Worm (Caenorhabditis elegans) whole organism, L4 larva: ENCODE data around the gene str-228.
A peak's percentile ranks its signal among the peaks of the same experiment; 100 is the strongest.

Experiments
- D1046.2 ChIP-seq: fragments of 200-800 bp; sonication (Bioruptor generic); IDR thresholded peaks from 2 replicates; pipeline ENCODE4 v1.3.6; 2022; ENCODE audit warnings: missing genetic modification characterization, missing compliant biosample characterization
- F10B5.3 ChIP-seq: sonication (generic microtip); optimal IDR thresholded peaks from 2 replicates; lab custom pipeline; 2016; ENCODE audit warnings: mild to moderate bottlenecking, missing genetic modification characterization, missing compliant biosample characterization
- F49E8.2 ChIP-seq: sonication (generic microtip); optimal IDR thresholded peaks from 2 replicates; lab custom pipeline; 2016; ENCODE audit warnings: missing compliant biosample characterization, mild to moderate bottlenecking, missing genetic modification characterization, borderline replicate concordance
- T20F7.1 ChIP-seq: fragments of 200-800 bp; sonication (Bioruptor generic); optimal IDR thresholded peaks from 2 replicates; lab custom pipeline; 2018; ENCODE audit warnings: mild to moderate bottlenecking, missing genetic modification characterization, missing compliant biosample characterization
- Y75B8A.6 ChIP-seq: fragments of 200-800 bp; sonication (Bioruptor generic); IDR thresholded peaks from 2 replicates; pipeline ENCODE4 v1.3.6; 2022; ENCODE audit warnings: missing genetic modification reagents, missing genetic modification characterization, missing compliant biosample characterization
- ZK337.2 ChIP-seq: fragments of 200-800 bp; sonication (Bioruptor generic); IDR thresholded peaks from 2 replicates; pipeline ENCODE4 v1.3.6; 2022; ENCODE audit warnings: missing genetic modification reagents, missing genetic modification characterization, missing compliant biosample characterization
- ZK546.5 ChIP-seq, 2 experiments: sonication (generic microtip); optimal IDR thresholded peaks; 2 replicates each; lab custom pipeline; 2017; ENCODE audit warnings: missing biosample characterization in 2 of 2, missing genetic modification characterization in 2 of 2
- aha-1 ChIP-seq: fragments of 150-350 bp; peaks from one replicate; lab custom pipeline; 2014; ENCODE audit warnings: missing biosample characterization, missing genetic modification characterization
- ceh-32 ChIP-seq: sonication (generic microtip); optimal IDR thresholded peaks from 2 replicates; lab custom pipeline; 2016; ENCODE audit warnings: mild to moderate bottlenecking, missing genetic modification characterization, missing compliant biosample characterization; ENCODE audit not compliant: poor library complexity
- daf-16 ChIP-seq, 3 experiments: sonication (generic microtip); optimal IDR thresholded peaks; 2 replicates each; lab custom pipeline; 2016 to 2017; ENCODE audit warnings: missing genetic modification characterization in 3 of 3, missing genetic modification reagents in 3 of 3, mild to moderate bottlenecking in 2 of 3, missing compliant biosample characterization in 2 of 3, missing biosample characterization in 1 of 3, moderate library complexity in 1 of 3
- daf-19 ChIP-seq: fragments of 200-800 bp; sonication (Bioruptor generic); conservative IDR thresholded peaks from 2 replicates; pipeline ENCODE4 v1.3.6; 2022; ENCODE audit warnings: missing genetic modification characterization, missing compliant biosample characterization
- dmd-8 ChIP-seq: fragments of 200-800 bp; sonication (Bioruptor generic); IDR thresholded peaks from 2 replicates; pipeline ENCODE4 v1.3.6; 2022; ENCODE audit warnings: missing genetic modification characterization, missing compliant biosample characterization
- fkh-10 ChIP-seq: fragments of 150-350 bp; optimal IDR thresholded peaks from 2 replicates; lab custom pipeline; 2014; ENCODE audit warnings: missing biosample characterization, missing genetic modification reagents, missing genetic modification characterization
- hif-1 ChIP-seq, 2 experiments: sonication (generic microtip); optimal IDR thresholded peaks; 2 replicates each; lab custom pipeline; 2016 to 2017; ENCODE audit warnings: missing compliant biosample characterization in 2 of 2, missing genetic modification characterization in 2 of 2, missing genetic modification reagents in 2 of 2, missing genotype in 2 of 2, mild to moderate bottlenecking in 1 of 2
- hlh-30 ChIP-seq: sonication (generic microtip); optimal IDR thresholded peaks from 2 replicates; lab custom pipeline; 2017; ENCODE audit warnings: antibody characterized with exemption, mild to moderate bottlenecking, missing genetic modification characterization, missing compliant biosample characterization; ENCODE audit not compliant: insufficient read depth
- lin-29 ChIP-seq: fragments of 200-800 bp; sonication (Bioruptor generic); IDR thresholded peaks from 2 replicates; pipeline ENCODE4 v1.3.6; 2022; ENCODE audit warnings: missing genetic modification reagents, missing genetic modification characterization, missing compliant biosample characterization
- lsy-2 ChIP-seq, 2 experiments: fragments of 150-350 bp in 1 of 2; sonication (generic microtip) in 1 of 2; optimal IDR thresholded peaks; 2 replicates each; lab custom pipeline; 2014 to 2017; ENCODE audit warnings: missing biosample characterization in 2 of 2, missing genetic modification characterization in 2 of 2
- mdl-1 ChIP-seq, 2 experiments: fragments of 150-350 bp in 1 of 2; sonication (generic microtip) in 1 of 2; optimal IDR thresholded peaks; 2 replicates each; lab custom pipeline; 2014 to 2017; ENCODE audit warnings: missing biosample characterization in 2 of 2, missing genetic modification characterization in 2 of 2
- nhr-102 ChIP-seq: sonication (generic microtip); optimal IDR thresholded peaks from 2 replicates; lab custom pipeline; 2016; ENCODE audit warnings: mild to moderate bottlenecking, missing genetic modification characterization, moderate library complexity, missing compliant biosample characterization
- nhr-11 ChIP-seq: fragments of 150-350 bp; optimal IDR thresholded peaks from 2 replicates; lab custom pipeline; 2014; ENCODE audit warnings: missing biosample characterization, missing genetic modification characterization
- nhr-237 ChIP-seq: sonication (generic microtip); optimal IDR thresholded peaks from 2 replicates; lab custom pipeline; 2017; ENCODE audit warnings: missing biosample characterization, missing genetic modification characterization
- nhr-28 ChIP-seq: fragments of 150-350 bp; optimal IDR thresholded peaks from 2 replicates; lab custom pipeline; 2014; ENCODE audit warnings: missing biosample characterization, missing genetic modification characterization
- nhr-42 ChIP-seq: fragments of 200-800 bp; sonication (Bioruptor generic); IDR thresholded peaks from 2 replicates; pipeline ENCODE4 v1.3.6; 2022; ENCODE audit warnings: missing genetic modification characterization, missing compliant biosample characterization
- nhr-77 ChIP-seq: fragments of 150-350 bp; optimal IDR thresholded peaks from 2 replicates; lab custom pipeline; 2014; ENCODE audit warnings: missing biosample characterization, missing genetic modification characterization
- pha-4 ChIP-seq, 2 experiments: fragments of 150-350 bp in 1 of 2; fragments of 200-800 bp in 1 of 2; sonication (Bioruptor generic) in 1 of 2; IDR thresholded peaks in 1 of 2; optimal IDR thresholded peaks in 1 of 2; 2 replicates each; pipeline versions ENCODE4 v1.3.6 to Lab custom; 2014 to 2022; ENCODE audit warnings: missing genetic modification characterization in 2 of 2, missing genetic modification reagents in 2 of 2, missing biosample characterization in 1 of 2, missing compliant biosample characterization in 1 of 2
- php-3 ChIP-seq: fragments of 200-800 bp; sonication (Bioruptor generic); IDR thresholded peaks from 2 replicates; pipeline ENCODE4 v1.3.6; 2022; ENCODE audit warnings: missing genetic modification reagents, missing genetic modification characterization, missing compliant biosample characterization
- pqm-1 ChIP-seq: sonication (generic microtip); optimal IDR thresholded peaks from 2 replicates; lab custom pipeline; 2017; ENCODE audit warnings: missing biosample characterization, missing genetic modification characterization
- spr-1 ChIP-seq: sonication (generic microtip); optimal IDR thresholded peaks from 2 replicates; lab custom pipeline; 2016; ENCODE audit warnings: mild to moderate bottlenecking, missing genetic modification characterization, missing compliant biosample characterization
- tag-97 ChIP-seq: fragments of 200-800 bp; sonication (Bioruptor generic); IDR thresholded peaks from 2 replicates; pipeline ENCODE4 v1.3.6; 2022; ENCODE audit warnings: missing genetic modification characterization, missing compliant biosample characterization
- unc-130 ChIP-seq: sonication (generic microtip); optimal IDR thresholded peaks from 2 replicates; lab custom pipeline; 2016; ENCODE audit warnings: missing genetic modification reagents, missing genetic modification characterization, missing compliant biosample characterization
- unc-39 ChIP-seq: sonication (generic microtip); optimal IDR thresholded peaks from 2 replicates; lab custom pipeline; 2017; ENCODE audit warnings: missing biosample characterization, missing genetic modification characterization
- unc-62 ChIP-seq, 3 experiments: fragments of 150-350 bp in 1 of 3; sonication (generic microtip); optimal IDR thresholded peaks in 2 of 3; peaks in 1 of 3; 1 replicate in 1 of 3; 2 replicates in 2 of 3; lab custom pipeline; 2014 to 2017; ENCODE audit warnings: missing biosample characterization in 3 of 3, missing genetic modification characterization in 3 of 3, missing genetic modification reagents in 3 of 3, missing genotype in 1 of 3
- zip-2 ChIP-seq: fragments of 150-350 bp; optimal IDR thresholded peaks from 2 replicates; lab custom pipeline; 2014; ENCODE audit warnings: missing biosample characterization, missing genetic modification characterization

Gene str-228

DNA sequence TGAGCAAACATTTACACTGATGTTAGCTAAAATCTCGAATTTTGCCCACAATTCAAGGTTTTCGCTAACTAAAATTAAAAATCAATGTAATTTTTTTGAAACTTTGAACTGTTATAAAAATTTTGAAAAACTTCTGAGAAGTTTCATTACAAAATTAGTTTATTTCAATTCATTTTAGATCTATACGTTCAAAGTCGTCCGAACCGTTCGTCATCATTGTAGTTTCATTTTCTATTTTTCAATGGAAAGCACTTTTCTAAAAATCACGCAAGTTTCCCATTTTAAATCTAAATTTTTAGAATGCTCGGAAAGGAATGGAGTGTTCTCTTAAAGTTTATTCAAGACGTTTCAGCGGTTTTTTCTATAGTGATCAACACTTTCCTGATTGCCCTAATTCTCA is at the start of gene str-228:
Gene str-228 (plus strand): TSS at position 301 of the 400 bp plus-strand sequence.
- TF ChIP-seq lsy-2 (tag; optimal IDR thresholded peaks at IDR 0.05; lab: Kevin White, UChicago): no peak
- TF ChIP-seq D1046.2 (GFP tag; lab: Robert Waterston, UW): no peak
- TF ChIP-seq aha-1: peak; percentile 42
- TF ChIP-seq Y75B8A.6 (GFP tag; lab: Robert Waterston, UW): no peak
- TF ChIP-seq ZK337.2 (GFP tag; lab: Robert Waterston, UW): no peak
- no peak for TF ChIP-seq lin-29 (GFP tag; lab: Robert Waterston, UW)
- TF ChIP-seq nhr-42 (GFP tag; lab: Robert Waterston, UW): no peak
- no peak for TF ChIP-seq pqm-1 (tag; lab: Kevin White, UChicago)

DNA sequence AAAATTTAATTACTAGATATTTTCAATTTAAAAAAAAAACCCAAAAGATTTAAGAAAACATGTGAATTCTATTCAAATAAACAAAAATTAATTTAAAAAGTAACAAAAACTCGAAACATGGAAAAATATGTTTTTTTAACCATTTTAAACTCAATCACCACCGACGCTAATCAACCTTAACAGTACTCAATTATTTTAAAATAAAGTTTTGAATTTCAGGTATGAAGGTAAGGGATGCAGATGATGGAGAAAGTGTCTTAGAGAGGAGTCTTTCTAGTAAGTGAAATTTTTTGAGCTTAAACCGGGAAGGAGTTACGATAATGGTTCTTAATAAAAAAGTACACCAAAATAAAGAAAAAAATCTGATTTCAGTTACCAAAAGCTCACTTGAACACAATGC is 46.5 kb upstream of the str-228 start, which contains the start of gene slc-28.1:
Gene slc-28.1 (plus strand): TSS at position 301 of the 400 bp plus-strand sequence.
- TF ChIP-seq F10B5.3 (tag; lab: Kevin White, UChicago) (no peak), Y75B8A.6 (GFP tag; lab: Robert Waterston, UW) (no peak), unc-39 (no peak), hlh-30 (no peak), pha-4 (GFP tag; IDR thresholded peaks at IDR 0.05; lab: Robert Waterston, UW) (no peak), pha-4 (tag; optimal IDR thresholded peaks at IDR 0.05; lab: Kevin White, UChicago) (no peak), nhr-102 (tag; lab: Kevin White, UChicago) (no peak), nhr-237 (tag; lab: Kevin White, UChicago) (no peak), tag-97 (GFP tag; lab: Robert Waterston, UW) (no peak), fkh-10 (GFP tag; lab: Kevin White, UChicago) (no peak), ceh-32 (tag; lab: Kevin White, UChicago) (no peak), nhr-77 (tag; lab: Kevin White, UChicago) (no peak), mdl-1 (tag; optimal IDR thresholded peaks at IDR 0.05; lab: Kevin White, UChicago) (no peak), dmd-8 (GFP tag; lab: Robert Waterston, UW) (no peak), T20F7.1 (GFP tag; lab: Kevin White, UChicago) (no peak), zip-2 (tag; lab: Kevin White, UChicago) (no peak)

DNA sequence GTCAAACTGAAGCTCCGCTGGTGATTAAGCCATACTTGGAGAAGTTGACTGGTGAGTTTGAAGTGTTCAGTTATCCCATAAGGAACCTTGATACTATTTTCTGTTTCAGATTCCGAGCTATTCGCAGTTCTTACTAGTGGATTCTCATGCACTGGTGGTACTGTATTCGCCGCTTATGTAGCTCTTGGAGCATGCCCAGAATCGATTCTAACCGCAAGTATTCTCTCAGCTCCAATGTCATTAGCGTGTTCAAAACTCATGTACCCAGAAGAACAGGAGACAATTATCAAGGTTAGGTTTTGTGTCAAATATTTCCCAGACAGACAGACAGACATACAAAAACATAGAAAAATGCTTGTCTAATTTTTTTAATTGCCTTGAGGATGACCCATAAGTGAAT is 45.1 kb upstream of the str-228 start:
- TF ChIP-seq F49E8.2 (tag; lab: Kevin White, UChicago): no peak
- TF ChIP-seq ZK337.2 (GFP tag; lab: Robert Waterston, UW): no peak
- no peak for TF ChIP-seq ZK546.5 (tag; optimal IDR thresholded peaks at IDR 0.05; lab: Kevin White, UChicago)
- TF ChIP-seq unc-62 (GFP tag; optimal IDR thresholded peaks at IDR 0.05 in 1 of 2; lab: Kevin White, UChicago): peak in 1 of 2 experiments; percentile 92
- TF ChIP-seq unc-62 (tag; optimal IDR thresholded peaks at IDR 0.05; lab: Kevin White, UChicago): no peak
- no peak for TF ChIP-seq unc-130 (GFP tag; lab: Kevin White, UChicago)
- TF ChIP-seq, all 104 proteins: peak for 1

DNA sequence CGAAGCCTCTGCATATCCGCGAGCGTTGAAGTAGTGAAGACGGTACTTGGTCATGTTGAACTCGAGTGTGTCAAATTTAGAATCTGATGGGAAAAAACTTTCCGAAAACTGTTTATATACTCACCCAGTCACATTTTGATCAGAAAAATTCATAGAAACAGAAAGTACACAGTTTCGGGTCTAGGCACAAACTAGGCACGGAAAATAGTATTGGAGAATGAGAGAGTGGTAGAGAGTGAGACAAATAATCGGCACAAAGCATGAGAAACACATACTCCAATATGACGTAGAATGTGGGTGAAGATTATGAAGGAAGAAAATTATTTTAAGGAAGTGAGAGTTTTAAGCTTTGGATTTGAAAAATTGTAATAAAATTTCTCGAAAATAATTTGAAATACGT is 41.5 kb upstream of the str-228 start, which contains the start of gene gst-33:
Gene gst-33 (minus strand): TSS at position 127 of the 400 bp plus-strand sequence.
- TF ChIP-seq php-3 (no peak), spr-1 (no peak), nhr-28 (tag; lab: Kevin White, UChicago) (peak; percentile 98), nhr-11 (tag; lab: Kevin White, UChicago) (no peak), nhr-77 (tag; lab: Kevin White, UChicago) (peak; percentile 50), daf-19 (no peak), nhr-102 (tag; lab: Kevin White, UChicago) (peak; percentile 97), daf-16 (GFP tag; optimal IDR thresholded peaks at IDR 0.05; lab: Kevin White, UChicago) (no peak), daf-16 (tag; optimal IDR thresholded peaks at IDR 0.05; lab: Kevin White, UChicago) (peak; percentile 87), hif-1 (tag; optimal IDR thresholded peaks at IDR 0.05; lab: Kevin White, UChicago) (no peak), pqm-1 (tag; lab: Kevin White, UChicago) (peak; percentile 50)
